Worm (Caenorhabditis elegans) whole organism, L4/young adult: ENCODE data around the gene sri-65.

Source experiments
- W03F9.2 ChIP-seq: fragments of 150-350 bp; optimal IDR thresholded peaks from 2 replicates; lab custom pipeline; 2014; ENCODE audit warnings: missing biosample characterization, missing genetic modification characterization
- dao-5 ChIP-seq: sonication (generic microtip); optimal IDR thresholded peaks from 2 replicates; lab custom pipeline; 2016; ENCODE audit warnings: missing genotype, missing genetic modification characterization, moderate library complexity, missing compliant biosample characterization
- him-1 ChIP-seq: sonication (generic microtip); optimal IDR thresholded peaks from 2 replicates; lab custom pipeline; 2016; ENCODE audit warnings: missing genotype, missing genetic modification reagents, missing genetic modification characterization, missing compliant biosample characterization

DNA sequence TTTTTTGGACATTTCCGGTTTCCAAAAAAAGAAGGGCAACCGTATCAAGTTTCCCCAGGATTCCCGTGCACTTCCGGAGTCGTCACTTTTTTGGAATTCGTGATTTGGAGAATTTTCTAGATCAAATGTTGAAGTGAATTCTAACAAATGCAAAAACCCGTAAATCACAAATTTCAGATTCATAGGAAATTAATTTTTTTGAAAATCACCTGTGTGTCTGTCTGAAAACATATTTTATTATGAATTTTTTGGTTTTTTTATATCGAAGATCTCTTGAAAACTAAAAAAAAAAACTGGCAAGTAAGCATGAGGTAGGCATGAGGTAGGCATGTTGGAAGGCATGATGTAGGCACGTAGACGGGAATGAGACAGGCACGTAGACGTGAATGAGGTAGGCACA, 38.1 kb downstream of the sri-65 start:
- TF ChIP-seq him-1 (tag; lab: Kevin White, UChicago), result no peak
- no peak for TF ChIP-seq dao-5
- no peak for TF ChIP-seq W03F9.2 (tag; lab: Kevin White, UChicago)
